Worm (Caenorhabditis elegans) whole organism, L1 larva: ENCODE measurements around the gene twk-4.

Source experiments
- elt-3 ChIP-seq, 6 experiments: fragments of 150-350 bp in 1 of 6; sonication (generic microtip); optimal IDR thresholded peaks; 2 replicates each; lab custom pipeline; 2017 to 2018; ENCODE audit warnings: missing biosample characterization in 6 of 6, missing genetic modification characterization in 6 of 6, inconsistent platforms in 1 of 6
- lin-39 ChIP-seq: fragments of 150-350 bp; optimal IDR thresholded peaks from 2 replicates; lab custom pipeline; 2014; ENCODE audit warnings: missing biosample characterization, missing genetic modification reagents, missing genetic modification characterization
- mdl-1 ChIP-seq, 2 experiments: fragments of 150-350 bp; optimal IDR thresholded peaks; 2 replicates each; lab custom pipeline; 2014 to 2017; ENCODE audit warnings: missing biosample characterization in 2 of 2, missing genetic modification characterization in 2 of 2, inconsistent platforms in 1 of 2

DNA sequence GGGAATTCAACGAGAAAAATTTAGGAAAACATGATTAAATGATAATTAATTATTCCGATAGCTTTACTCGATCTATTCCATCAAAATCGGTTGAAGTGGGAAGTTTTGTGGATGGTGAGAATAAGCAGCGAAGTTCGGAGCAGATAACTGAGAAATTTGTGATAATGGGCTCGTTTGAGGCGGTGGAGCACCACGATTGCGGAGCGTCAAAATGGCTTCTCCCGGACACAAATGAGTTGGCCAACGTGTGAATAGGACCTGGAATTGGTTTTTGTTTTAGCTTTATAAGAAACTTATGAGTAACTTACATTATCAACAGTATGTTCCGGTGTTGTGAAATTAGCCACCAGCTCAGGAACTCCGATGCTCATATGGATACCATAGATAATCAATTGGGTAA, 15.3 kb downstream of the twk-4 start:
- no peak for TF ChIP-seq elt-3 (tag; optimal IDR thresholded peaks at IDR 0.05; lab: Kevin White, UChicago)
- TF ChIP-seq lin-39 (tag; lab: Kevin White, UChicago) = no peak
- TF ChIP-seq mdl-1 (tag; optimal IDR thresholded peaks at IDR 0.05; lab: Kevin White, UChicago) = no peak
